Fruit fly (Drosophila melanogaster) whole organism, embryonic: Measurements from ENCODE around the gene dlg1.

Source experiments
- Atf6 ChIP-seq: fragments of 200-800 bp; sonication (Bioruptor generic); IDR thresholded peaks from 2 replicates; pipeline ENCODE4 v1.3.6; 2022; ENCODE audit warnings: missing biosample characterization, missing genetic modification characterization
- CG10462 ChIP-seq: fragments of 200-800 bp; sonication (Bioruptor generic); optimal IDR thresholded peaks from 2 replicates; lab custom pipeline; 2016; ENCODE audit warnings: missing biosample characterization, missing genetic modification characterization
- CG11504 ChIP-seq: fragments of 200-800 bp; sonication (Bioruptor generic); optimal IDR thresholded peaks from 3 replicates; lab custom pipeline; 2019; ENCODE audit warnings: missing biosample characterization, mild to moderate bottlenecking, missing genetic modification characterization, moderate library complexity
- CG11723 ChIP-seq: fragments of 200-800 bp; sonication (Bioruptor generic); optimal IDR thresholded peaks from 2 replicates; lab custom pipeline; 2017; ENCODE audit warnings: missing biosample characterization, mild to moderate bottlenecking, missing genetic modification characterization
- CG12071 ChIP-seq: fragments of 200-800 bp; sonication (Bioruptor generic); optimal IDR thresholded peaks from 3 replicates; lab custom pipeline; 2018; ENCODE audit warnings: missing biosample characterization, mild to moderate bottlenecking, missing genetic modification characterization
- CG13123 ChIP-seq: fragments of 200-800 bp; sonication (Bioruptor generic); optimal IDR thresholded peaks from 2 replicates; lab custom pipeline; 2016; ENCODE audit warnings: missing biosample characterization, missing genetic modification characterization
- CG13424 ChIP-seq: fragments of 200-800 bp; sonication (Bioruptor generic); optimal IDR thresholded peaks from 2 replicates; lab custom pipeline; 2019; ENCODE audit warnings: missing biosample characterization, mild to moderate bottlenecking, missing genetic modification characterization, moderate library complexity
- CG13775 ChIP-seq: fragments of 200-800 bp; sonication (Bioruptor generic); optimal IDR thresholded peaks from 3 replicates; lab custom pipeline; 2017; ENCODE audit warnings: missing biosample characterization, mild to moderate bottlenecking, missing genetic modification characterization
- CG1529 ChIP-seq: fragments of 200-800 bp; sonication (Bioruptor generic); optimal IDR thresholded peaks from 3 replicates; lab custom pipeline; 2018; ENCODE audit warnings: missing biosample characterization, missing genetic modification characterization
- CG17361 ChIP-seq: fragments of 200-800 bp; sonication (Bioruptor generic); IDR thresholded peaks from 3 replicates; pipeline ENCODE4 v1.3.6; 2022; ENCODE audit warnings: missing biosample characterization, missing genetic modification characterization
- CG2116 ChIP-seq: fragments of 200-800 bp; sonication (Bioruptor generic); optimal IDR thresholded peaks from 3 replicates; lab custom pipeline; 2018; ENCODE audit warnings: missing biosample characterization, mild to moderate bottlenecking, missing genetic modification characterization
- CG2889 ChIP-seq: fragments of 200-800 bp; sonication (Bioruptor generic); IDR thresholded peaks from 3 replicates; pipeline ENCODE4 v1.3.6; 2022; ENCODE audit warnings: missing biosample characterization, missing genetic modification characterization
- CG6254 ChIP-seq: fragments of 200-800 bp; sonication (Bioruptor generic); optimal IDR thresholded peaks from 3 replicates; lab custom pipeline; 2017; ENCODE audit warnings: mild to moderate bottlenecking, missing biosample characterization, missing genetic modification reagents, missing genetic modification characterization
- CG7372 ChIP-seq: fragments of 200-800 bp; sonication (Bioruptor generic); IDR thresholded peaks from 2 replicates; pipeline ENCODE4 v1.3.6; 2022; ENCODE audit warnings: missing biosample characterization, missing genetic modification characterization
- CG8765 ChIP-seq: fragments of 200-800 bp; sonication (Bioruptor generic); IDR thresholded peaks from 2 replicates; pipeline ENCODE4 v1.3.6; 2022; ENCODE audit warnings: missing biosample characterization, missing genetic modification characterization
- CG9215 ChIP-seq: fragments of 200-800 bp; sonication (Bioruptor generic); IDR thresholded peaks from 2 replicates; pipeline ENCODE4 v1.3.6; 2022; ENCODE audit warnings: missing biosample characterization, missing genetic modification characterization
- CTCF ChIP-seq: fragments of 200-800 bp; sonication (Bioruptor generic); optimal IDR thresholded peaks from 2 replicates; lab custom pipeline; 2017; ENCODE audit warnings: missing biosample characterization, mild to moderate bottlenecking, missing genetic modification characterization, moderate library complexity
- CoRest ChIP-seq: fragments of 200-800 bp; sonication (Bioruptor generic); optimal IDR thresholded peaks from 3 replicates; lab custom pipeline; 2018; ENCODE audit warnings: missing biosample characterization, mild to moderate bottlenecking, missing genetic modification characterization, moderate library complexity
- Deaf1 ChIP-seq: fragments of 200-800 bp; optimal IDR thresholded peaks from 3 replicates; lab custom pipeline; 2019; ENCODE audit warnings: missing biosample characterization, mild to moderate bottlenecking, missing genetic modification characterization, moderate library complexity
- Fer1 ChIP-seq: fragments of 200-800 bp; sonication (Bioruptor generic); optimal IDR thresholded peaks from 2 replicates; lab custom pipeline; 2017; ENCODE audit warnings: missing biosample characterization, mild to moderate bottlenecking, missing genetic modification characterization
- Gsc ChIP-seq: fragments of 200-800 bp; sonication (Bioruptor generic); IDR thresholded peaks from 2 replicates; pipeline ENCODE4 v1.3.6; 2022; ENCODE audit warnings: missing biosample characterization, missing genetic modification characterization
- H15 ChIP-seq: fragments of 200-800 bp; sonication (Bioruptor generic); IDR thresholded peaks from 3 replicates; pipeline ENCODE4 v1.3.6; 2022; ENCODE audit warnings: missing biosample characterization, missing genetic modification characterization
- H2.0 ChIP-seq: fragments of 200-800 bp; sonication (Bioruptor generic); IDR thresholded peaks from 2 replicates; pipeline ENCODE4 v1.3.6; 2022; ENCODE audit warnings: missing biosample characterization, missing genetic modification characterization
- Hand ChIP-seq: fragments of 200-800 bp; sonication (Bioruptor generic); optimal IDR thresholded peaks from 2 replicates; lab custom pipeline; 2017; ENCODE audit warnings: mild to moderate bottlenecking, missing biosample characterization, missing genetic modification reagents, missing genetic modification characterization
- HmgZ ChIP-seq: fragments of 200-800 bp; sonication (Bioruptor generic); optimal IDR thresholded peaks from 2 replicates; lab custom pipeline; 2018; ENCODE audit warnings: missing biosample characterization, mild to moderate bottlenecking, missing genetic modification characterization
- NC2α ChIP-seq: fragments of 200-800 bp; sonication (Bioruptor generic); optimal IDR thresholded peaks from 2 replicates; lab custom pipeline; 2016; ENCODE audit warnings: missing biosample characterization, missing genetic modification characterization
- Nf-YB ChIP-seq: fragments of 200-800 bp; sonication (Bioruptor generic); optimal IDR thresholded peaks from 3 replicates; lab custom pipeline; 2019; ENCODE audit warnings: missing biosample characterization, mild to moderate bottlenecking, missing genetic modification characterization, moderate library complexity
- NfI ChIP-seq: fragments of 200-800 bp; sonication (Bioruptor generic); optimal IDR thresholded peaks from 3 replicates; lab custom pipeline; 2018; ENCODE audit warnings: missing biosample characterization, mild to moderate bottlenecking, missing genetic modification characterization, moderate library complexity
- Pdp1 ChIP-seq, 2 experiments: fragments of 200-800 bp; sonication (Bioruptor generic); optimal IDR thresholded peaks; 3 replicates each; lab custom pipeline; 2016; ENCODE audit warnings: missing biosample characterization in 2 of 2, missing genetic modification characterization in 2 of 2, mild to moderate bottlenecking in 1 of 2, moderate library complexity in 1 of 2
- Trl ChIP-seq, 3 experiments: fragments of >200 bp in 2 of 3; fragments of 200-800 bp in 1 of 3; sonication (Bioruptor generic) in 1 of 3; optimal IDR thresholded peaks; 2 replicates in 1 of 3; 3 replicates in 2 of 3; lab custom pipeline; 2016 to 2017; ENCODE audit warnings: missing biosample characterization in 1 of 3, missing genetic modification characterization in 1 of 3
- Vsx1 ChIP-seq: fragments of 200-800 bp; sonication (Bioruptor generic); optimal IDR thresholded peaks from 2 replicates; lab custom pipeline; 2017; ENCODE audit warnings: missing biosample characterization, mild to moderate bottlenecking, missing genetic modification characterization, missing genetic modification reagents
- ato ChIP-seq: fragments of 200-800 bp; sonication (Bioruptor generic); IDR thresholded peaks from 2 replicates; pipeline ENCODE4 v1.3.6; 2022; ENCODE audit warnings: missing biosample characterization, missing genetic modification characterization; ENCODE audit not compliant: partially characterized antibody
- dm ChIP-seq: fragments of 200-800 bp; sonication (Bioruptor generic); optimal IDR thresholded peaks from 3 replicates; lab custom pipeline; 2016; ENCODE audit warnings: missing biosample characterization, missing genetic modification characterization
- eve ChIP-seq, 2 experiments: fragments of >200 bp; optimal IDR thresholded peaks; 2 replicates each; lab custom pipeline; 2017; ENCODE audit warnings: missing biosample characterization in 2 of 2, missing genetic modification characterization in 2 of 2
- ftz-f1 ChIP-seq: fragments of 200-800 bp; sonication (Bioruptor generic); optimal IDR thresholded peaks from 2 replicates; lab custom pipeline; 2016; ENCODE audit warnings: missing biosample characterization, missing genetic modification characterization
- gfzf ChIP-seq: fragments of 200-800 bp; sonication (Bioruptor generic); optimal IDR thresholded peaks from 2 replicates; lab custom pipeline; 2016; ENCODE audit warnings: missing biosample characterization, mild to moderate bottlenecking, missing genetic modification characterization, moderate library complexity
- hth ChIP-seq: fragments of >200 bp; optimal IDR thresholded peaks from 2 replicates; lab custom pipeline; 2017; ENCODE audit warnings: inconsistent platforms
- inv ChIP-seq: fragments of 200-800 bp; sonication (Bioruptor generic); IDR thresholded peaks from 2 replicates; pipeline ENCODE4 v1.3.6; 2022; ENCODE audit warnings: missing biosample characterization, missing genetic modification characterization; ENCODE audit not compliant: partially characterized antibody
- knrl ChIP-seq: fragments of 200-800 bp; sonication (Bioruptor generic); IDR thresholded peaks from 3 replicates; pipeline ENCODE4 v1.3.6; 2022; ENCODE audit warnings: missing biosample characterization, missing genetic modification characterization; ENCODE audit not compliant: partially characterized antibody
- pan ChIP-seq, 4 experiments: fragments of >200 bp in 3 of 4; fragments of 200-800 bp in 1 of 4; sonication (Bioruptor generic) in 1 of 4; optimal IDR thresholded peaks in 3 of 4; IDR thresholded peaks in 1 of 4; 2 replicates each; pipeline versions ENCODE4 v1.3.6 to Lab custom; 2017 to 2022; ENCODE audit warnings: missing biosample characterization in 2 of 4, missing genetic modification characterization in 2 of 4, mixed read lengths in 1 of 4
- pb ChIP-seq: fragments of 200-800 bp; sonication (Bioruptor generic); optimal IDR thresholded peaks from 3 replicates; lab custom pipeline; 2016; ENCODE audit warnings: missing biosample characterization, missing genetic modification characterization
- sob ChIP-seq: fragments of 200-800 bp; sonication (Bioruptor generic); IDR thresholded peaks from 2 replicates; pipeline ENCODE4 v1.3.6; 2022; ENCODE audit warnings: missing biosample characterization, missing genetic modification characterization
- sqz ChIP-seq: fragments of 200-800 bp; sonication (Bioruptor generic); optimal IDR thresholded peaks from 3 replicates; lab custom pipeline; 2018; ENCODE audit warnings: missing biosample characterization, mild to moderate bottlenecking, missing genetic modification characterization
- sug ChIP-seq: fragments of 200-800 bp; optimal IDR thresholded peaks from 2 replicates; lab custom pipeline; 2019; ENCODE audit warnings: missing biosample characterization, mild to moderate bottlenecking, missing genetic modification characterization, moderate library complexity
- unc-4 ChIP-seq: fragments of 200-800 bp; sonication (Bioruptor generic); IDR thresholded peaks from 2 replicates; pipeline ENCODE4 v1.3.6; 2022; ENCODE audit warnings: missing biosample characterization, missing genetic modification characterization; ENCODE audit not compliant: partially characterized antibody
- zfh2 ChIP-seq: fragments of 200-800 bp; sonication (Bioruptor generic); optimal IDR thresholded peaks from 2 replicates; lab custom pipeline; 2016; ENCODE audit warnings: missing biosample characterization, missing genetic modification characterization

Gene dlg1

DNA sequence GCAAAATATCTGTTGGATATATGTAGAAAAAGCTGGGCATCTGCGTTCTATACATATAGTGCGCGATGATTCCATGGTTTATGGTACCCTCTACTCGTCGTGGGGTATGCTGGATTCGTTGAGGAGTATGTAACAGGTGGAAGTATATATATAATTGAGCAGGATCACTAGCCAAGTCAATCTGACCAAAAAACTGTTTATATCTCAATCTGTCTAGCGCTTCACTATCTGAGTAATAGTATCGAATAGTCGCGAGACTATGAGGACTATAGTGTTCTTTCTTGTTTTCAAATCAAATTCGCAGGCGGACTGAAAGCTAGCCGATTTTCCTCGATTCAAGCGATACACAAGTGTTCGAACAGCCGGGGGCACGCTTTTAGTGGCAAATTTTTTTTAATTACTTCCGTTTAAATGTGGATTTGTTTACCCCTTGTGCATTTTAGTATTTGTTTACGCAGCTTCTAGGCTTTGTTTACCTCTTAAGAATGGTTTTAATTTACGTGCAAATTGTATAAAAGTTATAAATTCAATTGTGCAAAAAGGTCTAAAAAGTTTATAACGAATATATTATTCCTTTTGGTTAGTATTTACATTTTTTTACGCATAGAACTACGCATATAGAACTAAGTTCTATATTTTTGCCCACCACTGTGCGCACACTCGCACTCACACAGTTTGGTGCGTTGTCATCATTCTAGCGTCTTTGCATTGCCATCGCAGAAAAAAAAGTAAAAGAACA lies 21.3 kb downstream of the dlg1 start (continued):
- peak; percentile 88 for TF ChIP-seq CG2889 (GFP tag; lab: Robert Waterston, UW)
- TF ChIP-seq, all 482 proteins: peak for 384

DNA sequence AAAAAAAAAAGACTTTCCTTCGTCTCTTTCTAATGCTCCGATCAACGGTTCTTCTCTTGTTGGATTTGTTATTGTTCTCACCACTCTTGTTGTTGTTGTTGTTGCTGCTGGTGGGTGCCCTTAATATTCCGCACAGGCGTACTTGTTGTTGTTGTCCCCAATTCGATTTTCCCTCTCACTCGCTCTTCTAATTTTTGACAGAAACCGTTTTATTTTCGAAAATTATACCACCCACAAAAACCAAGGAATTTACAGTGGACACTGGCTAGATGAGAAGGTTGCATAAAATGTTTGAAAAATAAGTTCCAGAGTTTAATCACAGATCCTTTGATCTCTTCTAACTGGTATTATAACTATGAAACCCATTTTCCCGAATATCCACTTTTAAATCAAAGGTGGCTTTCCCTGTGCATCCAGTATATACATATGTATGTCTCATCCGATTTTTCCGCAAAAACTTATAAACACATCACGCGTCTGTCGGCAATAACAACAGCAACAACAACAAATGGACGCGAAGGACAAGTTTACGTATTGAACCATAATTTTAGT lies 22.0 kb downstream of the dlg1 start:
- TF ChIP-seq NC2α, result no peak
- peak; percentile 26 for TF ChIP-seq HmgZ (tag; lab: Kevin White, UChicago)
- no peak for TF ChIP-seq CTCF (GFP tag; lab: Kevin White, UChicago)
- peak; percentile 32; the same call in 1 of the 2 replicates for TF ChIP-seq sob (GFP tag; lab: Robert Waterston, UW)
- no peak for TF ChIP-seq Nf-YB (GFP tag; lab: Kevin White, UChicago)
- peak; percentile 11 for TF ChIP-seq sug (tag; lab: Kevin White, UChicago)
- TF ChIP-seq CG11723 (GFP tag; lab: Kevin White, UChicago), result no peak
- no peak for TF ChIP-seq Gsc (GFP tag; lab: Robert Waterston, UW)
- TF ChIP-seq CG7372, result peak; percentile 19; the same call in 1 of the 2 replicates
- TF ChIP-seq CG11504 (tag; lab: Kevin White, UChicago), result no peak
- no peak for TF ChIP-seq ftz-f1 (GFP tag; lab: Kevin White, UChicago)
- no peak for TF ChIP-seq CG13123 (GFP tag; lab: Kevin White, UChicago)
- TF ChIP-seq ato (GFP tag; lab: Robert Waterston, UW), result no peak
- TF ChIP-seq Atf6 (GFP tag; lab: Robert Waterston, UW), result peak; percentile 34; the same call in 1 of the 2 replicates
- no peak for TF ChIP-seq CG6254
- no peak for TF ChIP-seq CG8765 (GFP tag; lab: Robert Waterston, UW)
- no peak for TF ChIP-seq gfzf (GFP tag; lab: Kevin White, UChicago)
- no peak for TF ChIP-seq dm (GFP tag; lab: Kevin White, UChicago)
- no peak for TF ChIP-seq pb
- no peak for TF ChIP-seq Hand (GFP tag; lab: Kevin White, UChicago)
- TF ChIP-seq CG13775 (GFP tag; lab: Kevin White, UChicago), result no peak
- TF ChIP-seq Trl (optimal IDR thresholded peaks at IDR 0.05; lab: Kevin White, UChicago), result no peak
- peak; percentile 1 for TF ChIP-seq Trl (GFP tag; optimal IDR thresholded peaks at IDR 0.05; lab: Kevin White, UChicago)
- peak; percentile 31 for TF ChIP-seq NfI (GFP tag; lab: Kevin White, UChicago)
- TF ChIP-seq CG12071 (GFP tag; lab: Kevin White, UChicago), result no peak
- no peak for TF ChIP-seq CG9215 (GFP tag; lab: Robert Waterston, UW)
- no peak for TF ChIP-seq CG17361 (GFP tag; lab: Robert Waterston, UW)
- no peak for TF ChIP-seq inv (GFP tag; lab: Robert Waterston, UW)
- TF ChIP-seq CG10462 (GFP tag; lab: Kevin White, UChicago), result no peak
- no peak for TF ChIP-seq hth (lab: Kevin White, UChicago)
- no peak for TF ChIP-seq Vsx1 (GFP tag; lab: Kevin White, UChicago)
- TF ChIP-seq CG13424, result peak; percentile 44
- no peak for TF ChIP-seq CG1529 (GFP tag; lab: Kevin White, UChicago)
- peak; percentile 1 for TF ChIP-seq Fer1 (GFP tag; lab: Kevin White, UChicago)
- peak in 1 of 2 experiments; percentile 6 for TF ChIP-seq Pdp1 (GFP tag; optimal IDR thresholded peaks at IDR 0.05; lab: Kevin White, UChicago)
- TF ChIP-seq CoRest, result peak; percentile 17
- no peak for TF ChIP-seq pan (optimal IDR thresholded peaks at IDR 0.05; lab: Kevin White, UChicago)
- TF ChIP-seq pan (GFP tag; optimal IDR thresholded peaks at IDR 0.05 in 1 of 2, IDR thresholded peaks at IDR 0.05 in 1 of 2), result peak in 1 of 2 experiments; percentile 76
- TF ChIP-seq H15 (GFP tag; lab: Robert Waterston, UW), result no peak
- no peak for TF ChIP-seq CG2116 (GFP tag; lab: Kevin White, UChicago)
- no peak for TF ChIP-seq unc-4 (GFP tag; lab: Robert Waterston, UW)
- TF ChIP-seq zfh2, result peak; percentile 41
- no peak for TF ChIP-seq sqz (GFP tag; lab: Kevin White, UChicago)
- TF ChIP-seq H2.0 (GFP tag; lab: Robert Waterston, UW), result 0 out of 2 replicates have a peak, but pooled peaks have one; percentile 44
- no peak for TF ChIP-seq knrl (GFP tag; lab: Robert Waterston, UW)
- TF ChIP-seq Deaf1, result no peak
- TF ChIP-seq eve (GFP tag; optimal IDR thresholded peaks at IDR 0.05; lab: Kevin White, UChicago), result no peak
